Fruit fly (Drosophila melanogaster): Measurements from ENCODE around the gene Femcoat.

dm6 chrX:4240146-4240545 lies 2.5 kb downstream of the Femcoat start:
- no peak for TF ChIP-seq gl (tag; optimal IDR thresholded peaks at IDR 0.05)
- no peak for TF ChIP-seq CG32121 (GFP tag; IDR thresholded peaks at IDR 0.05)
- no peak for TF ChIP-seq Ets98B (GFP tag; IDR thresholded peaks at IDR 0.05)
- TF ChIP-seq CG8159 (tag; optimal IDR thresholded peaks at IDR 0.05) = no peak
- no peak for TF ChIP-seq EcR (GFP tag; optimal IDR thresholded peaks at IDR 0.05)
- TF ChIP-seq D1 (tag; optimal IDR thresholded peaks at IDR 0.05) = no peak
- TF ChIP-seq Pif1A (GFP tag; optimal IDR thresholded peaks at IDR 0.05) = no peak
- TF ChIP-seq CG17806 (tag; optimal IDR thresholded peaks at IDR 0.05) = no peak
- no peak for TF ChIP-seq CG15710 (tag; optimal IDR thresholded peaks at IDR 0.05)
- TF ChIP-seq CG12605 (GFP tag; IDR thresholded peaks at IDR 0.05) = no peak
- TF ChIP-seq CG34367 (tag; optimal IDR thresholded peaks at IDR 0.05) = no peak
- TF ChIP-seq CG9948 (tag; optimal IDR thresholded peaks at IDR 0.05) = no peak
- no peak for TF ChIP-seq CG14655 (GFP tag; optimal IDR thresholded peaks at IDR 0.05)
